Worm (Caenorhabditis elegans): Measurements from ENCODE around the gene clec-266.

The clec-266 gene

DNA sequence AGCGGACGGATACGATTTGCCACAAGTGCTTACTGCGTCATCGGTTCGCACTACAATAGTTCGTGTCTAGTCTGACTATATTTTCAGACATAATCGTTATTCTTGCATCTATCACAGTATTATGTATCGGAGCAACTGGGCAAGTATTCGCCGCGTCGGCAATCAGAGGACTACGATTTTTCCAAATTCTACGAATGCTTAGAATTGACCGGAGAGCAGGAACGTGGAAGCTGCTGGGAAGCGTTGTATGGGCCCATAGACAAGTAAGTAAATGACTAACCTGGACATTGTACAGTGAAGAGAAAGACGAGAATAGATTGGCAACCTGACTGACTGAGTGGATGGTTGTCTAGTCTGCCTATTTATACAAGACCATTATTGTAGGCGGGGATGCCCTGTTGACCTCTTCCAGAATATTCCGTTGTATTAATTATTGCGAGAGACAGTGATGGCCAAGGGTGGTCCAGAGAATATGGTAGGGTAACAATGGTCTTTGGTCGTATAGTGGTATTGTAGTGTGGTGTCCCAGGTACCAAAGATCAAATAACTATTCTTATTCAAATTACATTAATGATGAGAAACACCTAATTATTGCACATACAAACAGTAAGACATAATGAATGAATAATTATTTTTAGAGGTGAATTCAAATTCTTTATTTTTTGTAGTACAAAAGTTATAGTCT, at the start of gene clec-266:
TSS of gene clec-266 (minus strand) at position 364 of the 685 bp plus-strand sequence.
- no peak for TF ChIP-seq unc-62 (GFP tag; optimal IDR thresholded peaks at IDR 0.05)

DNA sequence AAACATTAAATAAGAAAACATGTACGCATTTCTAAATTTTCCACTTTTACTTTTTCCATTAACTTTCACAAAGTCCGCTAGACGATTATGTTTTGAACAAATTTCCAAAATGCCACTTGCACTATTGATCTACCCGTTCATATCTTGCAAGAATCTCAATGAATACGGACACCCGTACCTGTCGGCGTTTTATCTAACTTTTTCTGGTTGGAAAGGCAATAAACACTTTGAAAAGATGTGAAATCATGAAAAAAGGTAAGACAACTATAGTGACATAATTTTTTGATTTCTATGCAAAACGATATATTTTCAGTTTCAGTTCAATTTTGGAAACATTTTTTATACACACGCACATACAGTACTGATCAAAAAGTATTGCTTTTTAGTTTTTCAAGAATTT, 49.0 kb upstream of the clec-266 start:
- TF ChIP-seq unc-62 (GFP tag; optimal IDR thresholded peaks at IDR 0.05): no peak

DNA sequence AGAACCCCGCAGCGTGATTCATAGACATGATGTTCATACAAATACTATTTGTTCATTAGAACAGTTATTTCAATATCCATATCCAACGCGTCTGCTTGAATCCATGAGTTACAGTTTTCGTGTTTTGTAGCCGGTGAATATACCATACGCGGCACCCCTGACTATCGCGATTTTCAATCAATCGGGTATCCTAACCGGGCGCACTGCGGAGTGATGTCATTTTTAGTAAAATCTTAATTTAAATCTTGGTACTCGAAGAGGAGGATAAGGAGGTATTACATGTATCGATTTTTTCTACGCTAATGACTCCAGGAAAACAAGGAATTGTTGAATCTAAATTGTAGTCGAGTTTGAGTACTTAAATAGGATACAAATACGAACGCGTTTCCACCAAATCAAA, 46.7 kb upstream of the clec-266 start:
- TF ChIP-seq unc-62 (GFP tag; optimal IDR thresholded peaks at IDR 0.05): no peak

DNA sequence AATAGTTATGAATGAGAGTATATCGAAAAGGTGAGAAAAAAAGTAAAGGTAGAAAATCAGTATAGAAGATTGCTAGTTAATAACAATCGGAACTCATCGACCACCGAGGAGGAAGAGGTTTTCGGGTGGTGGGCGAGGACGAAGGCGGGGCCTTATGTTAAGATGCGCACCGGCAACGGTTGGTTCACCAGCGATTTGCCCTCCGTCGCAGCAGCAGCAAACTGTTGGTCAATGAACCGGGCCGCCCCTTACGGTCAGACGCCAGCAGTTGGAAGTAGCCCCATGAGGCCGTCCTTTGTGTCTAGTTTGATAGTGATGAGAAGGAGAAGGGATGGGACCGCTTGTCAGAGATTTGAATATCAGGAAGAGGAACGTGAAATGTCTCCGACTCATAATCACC, 46.2 kb upstream of the clec-266 start, which contains the start of gene nhr-137:
TSS of gene nhr-137 (minus strand) at position 101 of the 400 bp plus-strand sequence.
- no peak for TF ChIP-seq unc-62 (GFP tag; optimal IDR thresholded peaks at IDR 0.05)

DNA sequence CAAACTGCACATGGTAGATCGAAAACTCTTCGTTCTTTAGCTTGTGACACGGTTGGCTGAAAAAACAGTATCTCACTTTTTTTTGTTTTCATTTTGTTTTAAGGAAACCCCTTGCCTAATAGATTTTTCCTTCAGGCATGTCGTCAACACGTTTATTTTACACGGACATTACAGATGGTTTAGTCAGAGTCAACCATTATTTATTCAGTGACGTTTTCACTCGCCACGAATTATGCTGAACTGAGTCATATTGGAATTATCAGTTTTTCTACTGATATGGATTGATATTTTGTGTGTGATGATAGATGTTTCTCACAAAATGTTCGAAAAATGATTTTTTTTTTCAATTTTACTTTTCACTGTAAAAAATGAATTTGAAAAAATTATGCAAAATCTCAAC, 44.8 kb upstream of the clec-266 start:
- TF ChIP-seq unc-62 (GFP tag; optimal IDR thresholded peaks at IDR 0.05): no peak

DNA sequence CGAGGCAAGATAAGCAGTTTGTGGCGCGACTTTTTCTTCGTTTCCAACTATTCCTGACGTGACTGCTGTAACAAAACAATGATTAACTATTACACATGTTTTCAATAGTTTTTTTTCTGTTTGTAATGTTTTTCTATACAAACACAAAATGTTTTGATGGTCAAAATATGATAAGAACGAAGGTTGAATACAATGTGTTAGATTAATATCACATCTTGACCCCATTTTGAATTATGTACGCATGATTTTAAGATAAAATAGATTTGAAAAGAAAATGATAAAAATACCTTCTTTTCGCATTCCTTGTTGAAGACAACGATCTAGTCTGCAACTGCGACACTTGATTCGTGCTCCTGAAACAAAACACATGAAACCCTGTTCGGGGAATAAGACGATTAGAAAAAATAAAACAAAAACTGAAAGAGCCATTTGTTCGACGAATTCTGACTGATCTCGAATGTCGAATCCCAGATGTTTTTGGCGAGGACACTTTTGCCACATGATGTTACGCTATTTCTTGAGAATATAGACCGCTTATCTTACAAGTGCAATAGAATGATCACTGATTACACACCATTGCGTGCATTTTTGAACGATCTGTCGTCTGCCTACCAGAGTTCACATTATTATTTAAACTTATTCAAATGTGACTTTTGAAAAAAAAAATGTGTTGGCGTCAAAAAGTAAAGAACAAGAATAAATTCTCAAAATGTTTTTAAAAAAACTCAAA, 42.6 kb upstream of the clec-266 start:
- TF ChIP-seq unc-62 (GFP tag; optimal IDR thresholded peaks at IDR 0.05): no peak

DNA sequence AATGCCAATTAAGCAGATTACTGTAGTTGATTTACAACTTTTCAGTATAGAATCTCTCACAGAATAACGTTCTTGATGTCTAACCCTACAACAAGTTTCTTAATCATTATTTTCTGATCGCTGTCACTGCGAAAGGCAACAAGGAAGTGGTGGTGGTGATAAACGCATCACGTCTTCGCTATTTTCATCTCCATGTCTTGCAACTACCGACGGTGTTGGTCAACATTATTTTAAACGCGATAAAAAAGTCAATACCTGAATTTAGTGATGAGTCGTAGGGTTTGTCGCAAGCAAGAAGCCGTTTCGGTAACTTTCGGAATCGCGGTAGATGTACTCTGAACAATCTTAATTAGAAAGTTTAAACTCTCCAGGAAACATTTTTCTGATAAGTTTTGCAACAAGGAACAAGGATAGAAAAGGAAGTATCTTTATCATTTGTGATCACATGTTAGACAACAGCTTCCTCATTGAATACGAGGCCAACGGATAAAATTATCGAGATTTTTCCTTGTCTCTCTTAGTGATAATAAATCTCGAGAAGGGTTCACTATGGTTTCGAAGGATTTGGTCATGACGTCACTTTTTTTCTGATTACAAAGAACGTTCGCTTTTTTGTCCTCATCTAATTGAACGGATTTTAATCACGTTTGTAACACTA, 41.2 kb upstream of the clec-266 start:
- TF ChIP-seq unc-62 (GFP tag; optimal IDR thresholded peaks at IDR 0.05): no peak

DNA sequence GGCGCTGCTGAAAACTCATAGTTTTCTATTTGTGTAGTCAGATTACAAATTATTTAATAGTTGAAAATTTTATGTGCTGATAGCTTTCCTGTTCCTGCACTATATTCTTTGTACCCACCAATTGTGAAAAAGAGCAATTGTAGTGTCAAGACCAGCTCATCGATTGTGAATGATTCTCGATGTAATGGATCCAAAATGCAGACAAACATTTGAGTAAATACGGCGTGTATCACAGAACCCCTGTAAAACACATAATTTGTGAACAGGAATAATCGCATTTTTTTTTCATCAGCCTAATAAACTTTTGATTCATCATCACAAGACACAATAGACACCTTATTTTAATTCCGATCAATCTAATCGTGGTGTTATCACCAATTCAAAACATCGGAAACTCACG, 39.6 kb upstream of the clec-266 start:
- no peak for TF ChIP-seq unc-62 (GFP tag; optimal IDR thresholded peaks at IDR 0.05)

DNA sequence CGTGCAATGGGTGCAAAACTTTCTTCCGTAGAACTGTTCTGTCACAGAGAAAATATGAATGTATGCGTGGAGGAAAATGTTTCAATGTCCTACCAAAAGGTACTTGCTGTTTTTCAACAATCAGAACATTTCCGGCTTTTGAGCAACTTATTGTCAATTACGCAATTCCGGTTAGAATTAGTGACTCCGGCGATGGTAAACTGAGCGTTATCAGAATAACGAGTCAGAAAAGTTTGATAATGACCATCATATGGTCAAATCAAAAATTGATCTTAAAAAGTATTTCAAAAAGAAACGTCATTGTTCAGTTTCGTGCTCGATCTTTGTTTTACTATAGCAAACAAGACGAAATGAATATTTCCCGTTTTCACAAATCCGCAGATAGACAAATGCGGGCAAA, 34.1 kb upstream of the clec-266 start:
- no peak for TF ChIP-seq unc-62 (GFP tag; optimal IDR thresholded peaks at IDR 0.05)

DNA sequence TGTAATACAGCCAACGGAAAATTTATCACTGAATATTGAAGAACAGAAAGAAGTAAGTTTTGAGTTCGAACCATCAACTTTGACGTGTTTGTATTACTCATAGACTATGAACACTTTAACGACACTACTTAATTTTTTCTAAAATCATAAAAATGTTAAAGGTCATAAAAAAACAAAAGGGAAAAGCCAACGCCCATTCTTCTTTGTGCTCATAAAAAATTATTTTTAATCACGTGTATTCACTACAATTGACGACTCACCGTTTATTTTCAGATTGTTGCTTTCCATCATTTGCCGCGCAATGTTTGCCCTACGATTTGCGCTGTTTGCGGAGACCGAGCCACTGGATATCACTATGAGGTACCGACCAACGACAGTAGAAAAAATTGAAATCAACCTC, 33.5 kb upstream of the clec-266 start:
- no peak for TF ChIP-seq unc-62 (GFP tag; optimal IDR thresholded peaks at IDR 0.05)

DNA sequence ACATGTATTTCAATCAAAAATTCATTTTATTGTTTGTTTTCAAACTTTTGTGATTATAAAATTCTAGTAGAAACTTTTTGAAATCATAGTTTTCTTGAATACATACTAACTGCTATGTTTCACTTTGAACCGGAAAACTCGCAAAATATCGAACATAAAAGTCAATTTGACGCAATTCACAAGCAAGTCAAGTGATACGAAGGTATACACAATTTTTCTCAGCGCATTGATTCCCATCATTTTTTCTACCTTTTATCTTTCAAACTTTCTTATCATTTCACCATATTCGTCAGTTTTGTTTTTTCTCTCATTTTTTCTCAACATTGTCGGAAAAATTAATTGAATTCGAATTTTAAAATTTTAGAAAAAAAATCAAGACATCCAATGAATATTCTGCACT, 32.4 kb upstream of the clec-266 start, which contains the start of gene nhr-173:
TSS of gene nhr-173 (plus strand) at position 366 of the 400 bp plus-strand sequence.
- no peak for TF ChIP-seq unc-62 (GFP tag; optimal IDR thresholded peaks at IDR 0.05)

DNA sequence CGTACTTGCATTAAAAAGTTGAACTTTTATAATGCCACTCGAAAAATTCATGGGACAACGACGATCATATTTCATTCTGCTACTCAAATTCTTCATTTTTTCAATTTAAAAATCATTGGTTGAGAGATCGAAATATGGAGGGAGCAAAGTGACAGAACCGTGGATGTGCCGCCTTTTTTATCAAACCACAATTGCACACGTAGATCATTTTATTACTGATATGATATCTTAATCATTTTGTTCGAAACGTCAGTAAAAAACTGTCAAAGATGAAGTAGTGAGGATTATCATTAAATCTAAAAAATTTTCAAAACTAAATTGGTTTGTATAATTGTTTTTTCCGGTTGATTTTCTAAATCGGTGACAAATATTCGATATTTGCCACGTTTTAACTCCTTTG, 31.4 kb upstream of the clec-266 start:
- TF ChIP-seq unc-62 (GFP tag; optimal IDR thresholded peaks at IDR 0.05): no peak

DNA sequence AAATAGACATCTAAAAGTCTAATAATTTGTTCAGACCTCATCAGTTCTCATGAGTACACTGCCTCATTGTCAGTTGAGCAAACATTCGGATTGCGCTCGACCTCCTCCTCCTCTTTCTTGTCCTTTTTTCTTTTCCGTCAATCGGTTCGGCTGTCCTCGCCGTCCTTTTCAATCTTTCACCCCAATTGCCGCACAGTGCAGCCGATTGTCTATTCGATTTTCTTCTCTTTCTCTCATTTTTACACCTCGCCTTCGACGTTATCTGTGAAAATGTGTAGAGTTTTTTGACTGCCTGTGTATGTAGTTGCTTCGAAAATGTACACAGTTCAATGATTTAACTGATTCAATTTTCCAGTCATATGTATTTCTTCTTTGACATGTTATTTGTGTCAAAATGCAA, 30.5 kb upstream of the clec-266 start:
- no peak for TF ChIP-seq unc-62 (GFP tag; optimal IDR thresholded peaks at IDR 0.05)

DNA sequence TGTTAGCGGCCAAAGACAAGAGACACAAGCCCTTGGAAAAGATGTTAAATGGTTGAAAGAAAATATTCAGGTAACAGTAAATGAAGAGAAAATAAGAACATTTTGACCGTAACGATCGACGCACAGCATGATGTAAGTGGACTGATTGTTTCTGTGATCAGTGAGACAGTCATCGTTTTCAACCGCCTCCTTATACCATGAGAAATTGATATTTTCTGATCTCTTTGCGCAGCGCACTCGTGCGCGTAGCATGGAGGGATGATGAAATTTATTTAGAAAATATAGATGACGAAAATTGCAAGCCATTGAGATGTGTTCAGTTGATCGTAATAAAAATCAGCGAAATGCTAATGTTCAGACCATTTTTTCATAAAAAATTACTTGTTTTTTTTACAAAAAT, 26.9 kb upstream of the clec-266 start:
- TF ChIP-seq unc-62 (GFP tag; optimal IDR thresholded peaks at IDR 0.05): no peak

DNA sequence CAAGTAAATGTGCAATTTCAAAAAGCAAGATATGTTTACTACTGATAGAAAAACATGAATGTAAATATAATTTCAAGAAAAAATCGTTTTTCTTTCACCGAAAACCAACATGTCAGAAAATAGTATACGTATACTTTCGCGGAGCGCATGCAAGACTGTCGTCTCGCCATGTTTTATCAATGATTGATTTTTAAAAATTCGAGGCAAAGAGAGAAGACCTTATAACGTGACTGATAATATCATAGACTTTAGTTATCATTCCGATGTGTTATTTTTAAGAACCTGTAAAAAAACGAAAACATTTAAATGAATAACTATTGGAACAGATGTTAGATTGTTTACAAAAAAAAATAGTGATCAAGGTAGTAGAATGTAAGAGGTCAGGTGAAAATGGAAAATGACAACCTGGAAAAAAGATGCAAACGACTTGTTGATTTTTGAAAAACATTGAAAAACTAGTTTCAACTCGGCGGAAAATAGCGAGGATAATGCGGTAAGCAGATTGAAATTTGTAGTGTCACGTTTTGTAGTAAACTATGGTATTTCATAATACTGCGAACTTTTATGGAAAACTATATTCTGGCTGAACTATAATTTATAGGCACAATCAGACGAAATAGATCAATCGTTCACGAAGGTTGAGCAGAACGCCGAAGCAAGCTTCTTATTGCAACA, 23.8 kb upstream of the clec-266 start:
- TF ChIP-seq unc-62 (GFP tag; optimal IDR thresholded peaks at IDR 0.05): no peak
